Fruit fly (Drosophila melanogaster) whole organism, embryonic: ENCODE measurements around the gene CG32686.

ENCODE experiments used
- Ada2b ChIP-seq: fragments of 200-800 bp; sonication (Bioruptor generic); IDR thresholded peaks from 2 replicates; pipeline ENCODE4 v1.3.6; 2022; ENCODE audit warnings: missing biosample characterization, missing genetic modification characterization
- B-H2 ChIP-seq: fragments of 200-800 bp; sonication (Bioruptor generic); optimal IDR thresholded peaks from 2 replicates; lab custom pipeline; 2018; ENCODE audit warnings: missing biosample characterization, mild to moderate bottlenecking, missing genetic modification characterization
- CG10209 ChIP-seq: fragments of 200-800 bp; sonication (Bioruptor generic); optimal IDR thresholded peaks from 3 replicates; lab custom pipeline; 2017; ENCODE audit warnings: missing biosample characterization, mild to moderate bottlenecking, missing genetic modification characterization, missing genetic modification reagents
- CG10979 ChIP-seq: fragments of 200-800 bp; sonication (Bioruptor generic); optimal IDR thresholded peaks from 2 replicates; lab custom pipeline; 2018; ENCODE audit warnings: missing biosample characterization, mild to moderate bottlenecking, missing genetic modification characterization, moderate library complexity
- CG11247 ChIP-seq: fragments of 200-800 bp; sonication (Bioruptor generic); IDR thresholded peaks from 2 replicates; pipeline ENCODE4 v1.3.6; 2022; ENCODE audit warnings: missing biosample characterization, missing genetic modification characterization
- CG12391 ChIP-seq: fragments of 200-800 bp; sonication (Bioruptor generic); optimal IDR thresholded peaks from 3 replicates; lab custom pipeline; 2018; ENCODE audit warnings: missing biosample characterization, mild to moderate bottlenecking, missing genetic modification characterization, moderate library complexity
- CG14441 ChIP-seq: fragments of 200-800 bp; sonication (Bioruptor generic); IDR thresholded peaks from 2 replicates; pipeline ENCODE4 v1.3.6; 2022; ENCODE audit warnings: missing biosample characterization, missing genetic modification characterization
- CG1647 ChIP-seq: fragments of 200-800 bp; sonication (Bioruptor generic); optimal IDR thresholded peaks from 3 replicates; lab custom pipeline; 2016; ENCODE audit warnings: missing biosample characterization, missing genetic modification characterization
- CG16813 ChIP-seq: fragments of 200-800 bp; sonication (Bioruptor generic); IDR thresholded peaks from 3 replicates; pipeline ENCODE4 v1.3.6; 2022; ENCODE audit warnings: missing biosample characterization, missing genetic modification characterization; ENCODE audit not compliant: partially characterized antibody
- CG18011 ChIP-seq: fragments of 200-800 bp; sonication (Bioruptor generic); optimal IDR thresholded peaks from 2 replicates; lab custom pipeline; 2017; ENCODE audit warnings: missing biosample characterization, missing genetic modification characterization, mild to moderate bottlenecking, moderate library complexity, missing genotype
- CG1832 ChIP-seq: fragments of 200-800 bp; sonication (Bioruptor generic); optimal IDR thresholded peaks from 2 replicates; lab custom pipeline; 2017; ENCODE audit warnings: missing biosample characterization, mild to moderate bottlenecking, missing genetic modification characterization, inconsistent platforms
- CG18599 ChIP-seq: fragments of 200-800 bp; sonication (Bioruptor generic); optimal IDR thresholded peaks from 3 replicates; lab custom pipeline; 2017; ENCODE audit warnings: missing biosample characterization, missing genetic modification characterization, mild to moderate bottlenecking, moderate library complexity, missing genetic modification reagents
- CG18764 ChIP-seq: fragments of 200-800 bp; sonication (Bioruptor generic); optimal IDR thresholded peaks from 3 replicates; lab custom pipeline; 2016; ENCODE audit warnings: missing biosample characterization, missing genetic modification characterization
- CG2202 ChIP-seq: fragments of 200-800 bp; sonication (Bioruptor generic); optimal IDR thresholded peaks from 2 replicates; lab custom pipeline; 2018; ENCODE audit warnings: missing biosample characterization, mild to moderate bottlenecking, missing genetic modification characterization
- CG33213 ChIP-seq: fragments of 200-800 bp; sonication (Bioruptor generic); optimal IDR thresholded peaks from 3 replicates; lab custom pipeline; 2016; ENCODE audit warnings: missing biosample characterization, missing genetic modification characterization
- CG34376 ChIP-seq: fragments of 200-800 bp; sonication (Bioruptor generic); optimal IDR thresholded peaks from 2 replicates; lab custom pipeline; 2018; ENCODE audit warnings: missing biosample characterization, mild to moderate bottlenecking, missing genetic modification characterization
- CG4328 ChIP-seq: fragments of 200-800 bp; sonication (Bioruptor generic); optimal IDR thresholded peaks from 3 replicates; lab custom pipeline; 2017; ENCODE audit warnings: missing biosample characterization, missing genetic modification reagents, missing genetic modification characterization
- CG6272 ChIP-seq: fragments of 200-800 bp; sonication (Bioruptor generic); IDR thresholded peaks from 2 replicates; pipeline ENCODE4 v1.3.6; 2022; ENCODE audit warnings: missing biosample characterization, missing genetic modification characterization
- CG7745 ChIP-seq: fragments of 200-800 bp; sonication (Bioruptor generic); optimal IDR thresholded peaks from 2 replicates; lab custom pipeline; 2018; ENCODE audit warnings: missing biosample characterization, mild to moderate bottlenecking, missing genetic modification characterization, moderate library complexity
- CG8281 ChIP-seq: fragments of 200-800 bp; sonication (Bioruptor generic); optimal IDR thresholded peaks from 2 replicates; lab custom pipeline; 2018; ENCODE audit warnings: missing biosample characterization, mild to moderate bottlenecking, missing genetic modification characterization, moderate library complexity
- CG8944 ChIP-seq: fragments of 200-800 bp; sonication (Bioruptor generic); optimal IDR thresholded peaks from 3 replicates; lab custom pipeline; 2016; ENCODE audit warnings: missing biosample characterization, missing genetic modification characterization
- CG9876 ChIP-seq: fragments of 200-800 bp; sonication (Bioruptor generic); optimal IDR thresholded peaks from 2 replicates; lab custom pipeline; 2016; ENCODE audit warnings: missing biosample characterization, missing genetic modification characterization
- Camta ChIP-seq: fragments of 200-800 bp; sonication (Bioruptor generic); optimal IDR thresholded peaks from 2 replicates; lab custom pipeline; 2016; ENCODE audit warnings: missing biosample characterization, missing genetic modification characterization
- CrebB ChIP-seq: fragments of 200-800 bp; sonication (Bioruptor generic); optimal IDR thresholded peaks from 3 replicates; lab custom pipeline; 2018; ENCODE audit warnings: missing biosample characterization, mild to moderate bottlenecking, missing genetic modification characterization
- D ChIP-seq, 2 experiments: fragments of 200-800 bp in 1 of 2; fragments of >200 bp in 1 of 2; sonication (Bioruptor generic) in 1 of 2; optimal IDR thresholded peaks; 2 replicates in 1 of 2; 3 replicates in 1 of 2; lab custom pipeline; 2017; ENCODE audit warnings: mild to moderate bottlenecking in 1 of 2, missing biosample characterization in 1 of 2, missing genetic modification characterization in 1 of 2, missing genetic modification reagents in 1 of 2
- Deaf1 ChIP-seq: fragments of 200-800 bp; optimal IDR thresholded peaks from 3 replicates; lab custom pipeline; 2019; ENCODE audit warnings: missing biosample characterization, mild to moderate bottlenecking, missing genetic modification characterization, moderate library complexity
- Doc2 ChIP-seq: fragments of 200-800 bp; sonication (Bioruptor generic); IDR thresholded peaks from 2 replicates; pipeline ENCODE4 v1.3.6; 2022; ENCODE audit warnings: missing biosample characterization, missing genetic modification characterization
- Drgx ChIP-seq: fragments of 200-800 bp; sonication (Bioruptor generic); IDR thresholded peaks from 2 replicates; pipeline ENCODE4 v1.3.6; 2022; ENCODE audit warnings: missing biosample characterization, missing genetic modification characterization
- Elba2 ChIP-seq: fragments of 200-800 bp; sonication (Bioruptor generic); optimal IDR thresholded peaks from 3 replicates; lab custom pipeline; 2016; ENCODE audit warnings: missing biosample characterization, missing genetic modification characterization
- HmgD ChIP-seq: fragments of 200-800 bp; sonication (Bioruptor generic); optimal IDR thresholded peaks from 3 replicates; lab custom pipeline; 2016; ENCODE audit warnings: missing biosample characterization, missing genetic modification characterization
- Hmx ChIP-seq: fragments of 200-800 bp; sonication (Bioruptor generic); optimal IDR thresholded peaks from 2 replicates; lab custom pipeline; 2016; ENCODE audit warnings: missing biosample characterization, missing genetic modification characterization
- Opbp ChIP-seq: fragments of 200-800 bp; sonication (Bioruptor generic); IDR thresholded peaks from 3 replicates; pipeline ENCODE4 v1.3.6; 2022; ENCODE audit warnings: missing biosample characterization, missing genetic modification characterization; ENCODE audit not compliant: partially characterized antibody
- Optix ChIP-seq: fragments of 200-800 bp; sonication (Bioruptor generic); IDR thresholded peaks from 3 replicates; pipeline ENCODE4 v1.3.6; 2022; ENCODE audit warnings: missing biosample characterization, missing genetic modification characterization
- Rfx ChIP-seq: fragments of 200-800 bp; sonication (Bioruptor generic); IDR thresholded peaks from 2 replicates; pipeline ENCODE4 v1.3.6; 2022; ENCODE audit warnings: missing biosample characterization, missing genetic modification characterization
- Spps ChIP-seq: fragments of 200-800 bp; sonication (Bioruptor generic); optimal IDR thresholded peaks from 2 replicates; lab custom pipeline; 2018; ENCODE audit warnings: missing biosample characterization, mild to moderate bottlenecking, missing genetic modification characterization
- Vsx1 ChIP-seq: fragments of 200-800 bp; sonication (Bioruptor generic); optimal IDR thresholded peaks from 2 replicates; lab custom pipeline; 2017; ENCODE audit warnings: missing biosample characterization, mild to moderate bottlenecking, missing genetic modification characterization, missing genetic modification reagents
- cad ChIP-seq: fragments of >200 bp; optimal IDR thresholded peaks from 2 replicates; lab custom pipeline; 2017; ENCODE audit warnings: missing biosample characterization, missing genetic modification characterization
- caup ChIP-seq: fragments of 200-800 bp; sonication (Bioruptor generic); optimal IDR thresholded peaks from 3 replicates; lab custom pipeline; 2017; ENCODE audit warnings: missing biosample characterization, mild to moderate bottlenecking, missing genetic modification characterization, moderate library complexity; ENCODE audit not compliant: severe bottlenecking
- chm ChIP-seq: fragments of 200-800 bp; sonication (Bioruptor generic); IDR thresholded peaks from 2 replicates; pipeline ENCODE4 v1.3.6; 2022; ENCODE audit warnings: missing biosample characterization, missing genetic modification characterization
- dpn ChIP-seq, 2 experiments: fragments of 200-800 bp; sonication (Bioruptor generic); optimal IDR thresholded peaks; 3 replicates each; lab custom pipeline; 2016; ENCODE audit warnings: missing biosample characterization in 2 of 2, missing genetic modification characterization in 2 of 2
- gcm2 ChIP-seq: fragments of 200-800 bp; sonication (Bioruptor generic); optimal IDR thresholded peaks from 2 replicates; lab custom pipeline; 2016; ENCODE audit warnings: missing biosample characterization, missing genetic modification characterization
- gt ChIP-seq: fragments of 200-800 bp; sonication (Bioruptor generic); IDR thresholded peaks from 2 replicates; pipeline ENCODE4 v1.3.6; 2022; ENCODE audit warnings: missing biosample characterization, missing genetic modification characterization
- hbn ChIP-seq: fragments of 200-800 bp; sonication (Bioruptor generic); IDR thresholded peaks from 2 replicates; pipeline ENCODE4 v1.3.6; 2022; ENCODE audit warnings: missing biosample characterization, missing genetic modification characterization; ENCODE audit not compliant: partially characterized antibody
- jing ChIP-seq: fragments of 200-800 bp; sonication (Bioruptor generic); optimal IDR thresholded peaks from 2 replicates; lab custom pipeline; 2018; ENCODE audit warnings: missing biosample characterization, mild to moderate bottlenecking, missing genetic modification characterization
- jumu ChIP-seq: fragments of 200-800 bp; sonication (Bioruptor generic); optimal IDR thresholded peaks from 3 replicates; lab custom pipeline; 2016; ENCODE audit warnings: missing biosample characterization, missing genetic modification characterization
- klu ChIP-seq: fragments of 200-800 bp; sonication (Bioruptor generic); IDR thresholded peaks from 2 replicates; pipeline ENCODE4 v1.3.6; 2022; ENCODE audit warnings: missing biosample characterization, missing genetic modification characterization
- pzg ChIP-seq: fragments of 200-800 bp; sonication (Bioruptor generic); optimal IDR thresholded peaks from 3 replicates; lab custom pipeline; 2018; ENCODE audit warnings: missing biosample characterization, mild to moderate bottlenecking, missing genetic modification characterization, moderate library complexity
- sim ChIP-seq: fragments of 200-800 bp; sonication (Bioruptor generic); IDR thresholded peaks from 2 replicates; pipeline ENCODE4 v1.3.6; 2022; ENCODE audit warnings: missing biosample characterization, missing genetic modification characterization
- tap ChIP-seq: fragments of 200-800 bp; optimal IDR thresholded peaks from 3 replicates; lab custom pipeline; 2019; ENCODE audit warnings: missing biosample characterization, mild to moderate bottlenecking, missing genetic modification characterization, moderate library complexity
- tgo ChIP-seq: fragments of 200-800 bp; sonication (Bioruptor generic); IDR thresholded peaks from 3 replicates; pipeline ENCODE4 v1.3.6; 2022; ENCODE audit warnings: missing biosample characterization, missing genetic modification characterization
- zen ChIP-seq: fragments of 200-800 bp; sonication (Bioruptor generic); optimal IDR thresholded peaks from 3 replicates; lab custom pipeline; 2018; ENCODE audit warnings: missing biosample characterization, mild to moderate bottlenecking, missing genetic modification characterization, moderate library complexity

Gene CG32686

dm6 chrX:10387672-10388071, 12.6 kb upstream of the CG32686 start (continued):
- TF ChIP-seq HmgD (GFP tag; lab: Kevin White, UChicago) (no peak), caup (GFP tag; lab: Kevin White, UChicago) (peak; percentile 41), CG10209 (GFP tag; lab: Kevin White, UChicago) (peak; percentile 6), Ada2b (GFP tag; lab: Robert Waterston, UW) (peak; percentile 64), jumu (GFP tag; lab: Kevin White, UChicago) (peak; percentile 2), Drgx (GFP tag; lab: Robert Waterston, UW) (peak; percentile 15; the same call in 1 of the 2 replicates), CG12391 (tag; lab: Kevin White, UChicago) (peak; percentile 14), Hmx (GFP tag; lab: Kevin White, UChicago) (no peak), tap (tag; lab: Kevin White, UChicago) (peak; percentile 4), chm (GFP tag; lab: Robert Waterston, UW) (0 out of 2 replicates have a peak, but pooled peaks have one; percentile 11), Optix (GFP tag; lab: Robert Waterston, UW) (peak; percentile 46; the same call in 1 of the 3 replicates), CG18764 (no peak), CG16813 (GFP tag; lab: Robert Waterston, UW) (no peak), tgo (GFP tag; lab: Robert Waterston, UW) (peak; percentile 56; the same call in 2 of the 3 replicates), Camta (no peak), cad (GFP tag; lab: Kevin White, UChicago) (no peak), gcm2 (GFP tag; lab: Kevin White, UChicago) (no peak), CG8281 (no peak), Vsx1 (GFP tag; lab: Kevin White, UChicago) (no peak), CG18011 (no peak), CG18599 (GFP tag; lab: Kevin White, UChicago) (peak; percentile 72), B-H2 (GFP tag; lab: Kevin White, UChicago) (no peak), CG9876 (GFP tag; lab: Kevin White, UChicago) (no peak), CG4328 (GFP tag; lab: Kevin White, UChicago) (no peak), jing (GFP tag; lab: Kevin White, UChicago) (no peak), D (optimal IDR thresholded peaks at IDR 0.05; lab: Kevin White, UChicago) (no peak), D (GFP tag; optimal IDR thresholded peaks at IDR 0.05; lab: Kevin White, UChicago) (no peak), pzg (GFP tag; lab: Kevin White, UChicago) (no peak), CrebB (tag; lab: Kevin White, UChicago) (no peak), Opbp (no peak), hbn (GFP tag; lab: Robert Waterston, UW) (no peak), dpn (GFP tag; optimal IDR thresholded peaks at IDR 0.05; lab: Kevin White, UChicago) (peak; percentile 10 to 52), klu (GFP tag; lab: Robert Waterston, UW) (no peak), CG7745 (no peak), CG1647 (no peak), CG10979 (no peak), CG14441 (peak; percentile 56), Deaf1 (tag; lab: Kevin White, UChicago) (no peak), sim (GFP tag; lab: Robert Waterston, UW) (no peak), Elba2 (no peak), CG8944 (GFP tag; lab: Kevin White, UChicago) (peak; percentile 21), CG33213 (GFP tag; lab: Kevin White, UChicago) (no peak), CG1832 (GFP tag; lab: Kevin White, UChicago) (no peak), Doc2 (GFP tag; lab: Robert Waterston, UW) (no peak), CG11247 (GFP tag; lab: Robert Waterston, UW) (peak; percentile 62), Spps (no peak), gt (GFP tag; lab: Robert Waterston, UW) (no peak), CG2202 (no peak), zen (no peak), Rfx (peak; percentile 77), CG34376 (GFP tag; lab: Kevin White, UChicago) (no peak), CG6272 (GFP tag; lab: Robert Waterston, UW) (peak; percentile 28; the same call in 1 of the 2 replicates)
